Fruit fly (Drosophila melanogaster) whole organism, embryonic: ENCODE results near the gene CG13386.

Experiments
- BEAF-32 ChIP-seq: fragments of 200-800 bp; sonication (Bioruptor generic); optimal IDR thresholded peaks from 3 replicates; lab custom pipeline; 2017; ENCODE audit warnings: missing biosample characterization, missing genetic modification characterization, mild to moderate bottlenecking, moderate library complexity, missing genetic modification reagents
- C15 ChIP-seq: fragments of 200-800 bp; sonication (Bioruptor generic); IDR thresholded peaks from 3 replicates; pipeline ENCODE4 v1.3.6; 2022; ENCODE audit warnings: missing biosample characterization, missing genetic modification characterization
- CG11085 ChIP-seq: fragments of 200-800 bp; sonication (Bioruptor generic); IDR thresholded peaks from 2 replicates; pipeline ENCODE4 v1.3.6; 2022; ENCODE audit warnings: missing biosample characterization, missing genetic modification characterization
- CG12155 ChIP-seq: fragments of 200-800 bp; sonication (Bioruptor generic); optimal IDR thresholded peaks from 3 replicates; lab custom pipeline; 2016; ENCODE audit warnings: missing biosample characterization, missing genetic modification characterization
- CG12391 ChIP-seq: fragments of 200-800 bp; sonication (Bioruptor generic); optimal IDR thresholded peaks from 3 replicates; lab custom pipeline; 2018; ENCODE audit warnings: missing biosample characterization, mild to moderate bottlenecking, missing genetic modification characterization, moderate library complexity
- CG14014 ChIP-seq: fragments of 200-800 bp; sonication (Bioruptor generic); IDR thresholded peaks from 2 replicates; pipeline ENCODE4 v1.3.6; 2022; ENCODE audit warnings: missing biosample characterization, missing genetic modification characterization
- CG14710 ChIP-seq: fragments of 200-800 bp; sonication (Bioruptor generic); optimal IDR thresholded peaks from 3 replicates; lab custom pipeline; 2019; ENCODE audit warnings: missing biosample characterization, mild to moderate bottlenecking, missing genetic modification characterization, moderate library complexity
- CG15479 ChIP-seq: fragments of 200-800 bp; sonication (Bioruptor generic); optimal IDR thresholded peaks from 3 replicates; lab custom pipeline; 2019; ENCODE audit warnings: missing biosample characterization, mild to moderate bottlenecking, missing genetic modification characterization, moderate library complexity
- CG16779 ChIP-seq: fragments of 200-800 bp; sonication (Bioruptor generic); IDR thresholded peaks from 2 replicates; pipeline ENCODE4 v1.3.6; 2022; ENCODE audit warnings: missing biosample characterization, missing genetic modification characterization
- CG17359 ChIP-seq: fragments of 200-800 bp; sonication (Bioruptor generic); optimal IDR thresholded peaks from 3 replicates; lab custom pipeline; 2018; ENCODE audit warnings: missing biosample characterization, mild to moderate bottlenecking, missing genetic modification characterization, moderate library complexity
- CG2199 ChIP-seq: fragments of 200-800 bp; sonication (Bioruptor generic); IDR thresholded peaks from 3 replicates; pipeline ENCODE4 v1.3.6; 2022; ENCODE audit warnings: missing biosample characterization, missing genetic modification characterization
- CG3065 ChIP-seq: fragments of 200-800 bp; sonication (Bioruptor generic); optimal IDR thresholded peaks from 2 replicates; lab custom pipeline; 2016; ENCODE audit warnings: missing biosample characterization, missing genetic modification characterization
- CG31224 ChIP-seq: fragments of 200-800 bp; sonication (Bioruptor generic); IDR thresholded peaks from 2 replicates; pipeline ENCODE4 v1.3.6; 2022; ENCODE audit warnings: missing biosample characterization, missing genetic modification characterization
- CG34376 ChIP-seq: fragments of 200-800 bp; sonication (Bioruptor generic); optimal IDR thresholded peaks from 2 replicates; lab custom pipeline; 2018; ENCODE audit warnings: missing biosample characterization, mild to moderate bottlenecking, missing genetic modification characterization
- CG6813 ChIP-seq: fragments of 200-800 bp; sonication (Bioruptor generic); optimal IDR thresholded peaks from 2 replicates; lab custom pipeline; 2017; ENCODE audit warnings: missing biosample characterization, missing genetic modification characterization, mild to moderate bottlenecking, moderate library complexity, missing genetic modification reagents
- CG8359 ChIP-seq: fragments of 200-800 bp; sonication (Bioruptor generic); optimal IDR thresholded peaks from 2 replicates; lab custom pipeline; 2017; ENCODE audit warnings: missing biosample characterization, mild to moderate bottlenecking, missing genetic modification characterization, borderline replicate concordance
- CG8924 ChIP-seq: fragments of 200-800 bp; optimal IDR thresholded peaks from 3 replicates; lab custom pipeline; 2019; ENCODE audit warnings: missing biosample characterization, mild to moderate bottlenecking, missing genetic modification characterization, moderate library complexity
- Chrac-16 ChIP-seq: fragments of 200-800 bp; sonication (Bioruptor generic); optimal IDR thresholded peaks from 3 replicates; lab custom pipeline; 2016; ENCODE audit warnings: missing biosample characterization, missing genetic modification characterization
- Drgx ChIP-seq: fragments of 200-800 bp; sonication (Bioruptor generic); IDR thresholded peaks from 2 replicates; pipeline ENCODE4 v1.3.6; 2022; ENCODE audit warnings: missing biosample characterization, missing genetic modification characterization
- E2f1 ChIP-seq: fragments of 200-800 bp; sonication (Bioruptor generic); IDR thresholded peaks from 2 replicates; pipeline ENCODE4 v1.3.6; 2022; ENCODE audit warnings: missing biosample characterization, missing genetic modification characterization
- Hey ChIP-seq: fragments of 200-800 bp; sonication (Bioruptor generic); optimal IDR thresholded peaks from 3 replicates; lab custom pipeline; 2018; ENCODE audit warnings: missing biosample characterization, mild to moderate bottlenecking, missing genetic modification characterization
- HmgZ ChIP-seq: fragments of 200-800 bp; sonication (Bioruptor generic); optimal IDR thresholded peaks from 2 replicates; lab custom pipeline; 2018; ENCODE audit warnings: missing biosample characterization, mild to moderate bottlenecking, missing genetic modification characterization
- Lpt ChIP-seq: fragments of >200 bp; optimal IDR thresholded peaks from 2 replicates; lab custom pipeline; 2018; ENCODE audit warnings: missing biosample characterization, missing genetic modification characterization
- Med ChIP-seq: fragments of 200-800 bp; sonication (Bioruptor generic); peaks from one replicate; lab custom pipeline; 2016; ENCODE audit warnings: missing biosample characterization, missing genetic modification characterization, mild to moderate bottlenecking, inconsistent platforms, moderate library complexity
- NC2α ChIP-seq: fragments of 200-800 bp; sonication (Bioruptor generic); optimal IDR thresholded peaks from 2 replicates; lab custom pipeline; 2016; ENCODE audit warnings: missing biosample characterization, missing genetic modification characterization
- NC2β ChIP-seq: fragments of 200-800 bp; sonication (Bioruptor generic); optimal IDR thresholded peaks from 2 replicates; lab custom pipeline; 2016; ENCODE audit warnings: missing biosample characterization, missing genetic modification characterization
- Neu2 ChIP-seq: fragments of 200-800 bp; sonication (Bioruptor generic); optimal IDR thresholded peaks from 3 replicates; lab custom pipeline; 2016; ENCODE audit warnings: missing biosample characterization, missing genetic modification characterization, borderline replicate concordance
- Nf-YA ChIP-seq: fragments of 200-800 bp; sonication (Bioruptor generic); IDR thresholded peaks from 2 replicates; pipeline ENCODE4 v1.3.6; 2022; ENCODE audit warnings: missing biosample characterization, missing genetic modification characterization
- Optix ChIP-seq: fragments of 200-800 bp; sonication (Bioruptor generic); IDR thresholded peaks from 3 replicates; pipeline ENCODE4 v1.3.6; 2022; ENCODE audit warnings: missing biosample characterization, missing genetic modification characterization
- Trl ChIP-seq, 3 experiments: fragments of >200 bp in 2 of 3; fragments of 200-800 bp in 1 of 3; sonication (Bioruptor generic) in 1 of 3; optimal IDR thresholded peaks; 2 replicates in 1 of 3; 3 replicates in 2 of 3; lab custom pipeline; 2016 to 2017; ENCODE audit warnings: missing biosample characterization in 1 of 3, missing genetic modification characterization in 1 of 3
- Vsx1 ChIP-seq: fragments of 200-800 bp; sonication (Bioruptor generic); optimal IDR thresholded peaks from 2 replicates; lab custom pipeline; 2017; ENCODE audit warnings: missing biosample characterization, mild to moderate bottlenecking, missing genetic modification characterization, missing genetic modification reagents
- ab ChIP-seq: fragments of 200-800 bp; sonication (Bioruptor generic); optimal IDR thresholded peaks from 2 replicates; lab custom pipeline; 2016; ENCODE audit warnings: missing biosample characterization, missing genetic modification characterization
- bowl ChIP-seq: fragments of 200-800 bp; sonication (Bioruptor generic); IDR thresholded peaks from 2 replicates; pipeline ENCODE4 v1.3.6; 2022; ENCODE audit warnings: missing biosample characterization, missing genetic modification characterization
- crol ChIP-seq: fragments of 200-800 bp; sonication (Bioruptor generic); IDR thresholded peaks from 2 replicates; pipeline ENCODE4 v1.3.6; 2022; ENCODE audit warnings: missing biosample characterization, missing genetic modification characterization
- dimm ChIP-seq: fragments of 200-800 bp; sonication (Bioruptor generic); IDR thresholded peaks from 2 replicates; pipeline ENCODE4 v1.3.6; 2022; ENCODE audit warnings: missing biosample characterization, missing genetic modification characterization
- ftz-f1 ChIP-seq: fragments of 200-800 bp; sonication (Bioruptor generic); optimal IDR thresholded peaks from 2 replicates; lab custom pipeline; 2016; ENCODE audit warnings: missing biosample characterization, missing genetic modification characterization
- h ChIP-seq: fragments of >200 bp; optimal IDR thresholded peaks from 2 replicates; lab custom pipeline; 2017
- lbe ChIP-seq: fragments of 200-800 bp; sonication (Bioruptor generic); optimal IDR thresholded peaks from 2 replicates; lab custom pipeline; 2016; ENCODE audit warnings: missing biosample characterization, mild to moderate bottlenecking, missing genetic modification characterization
- maf-S ChIP-seq: fragments of 200-800 bp; sonication (Bioruptor generic); optimal IDR thresholded peaks from 2 replicates; lab custom pipeline; 2016; ENCODE audit warnings: missing biosample characterization, missing genetic modification characterization
- mam ChIP-seq: fragments of 200-800 bp; sonication (Bioruptor generic); optimal IDR thresholded peaks from 3 replicates; lab custom pipeline; 2016; ENCODE audit warnings: missing biosample characterization, missing genetic modification characterization
- nau ChIP-seq: fragments of 200-800 bp; sonication (Bioruptor generic); optimal IDR thresholded peaks from 3 replicates; lab custom pipeline; 2017; ENCODE audit warnings: missing biosample characterization, mild to moderate bottlenecking, missing genetic modification characterization, missing genetic modification reagents
- pita ChIP-seq: fragments of 200-800 bp; sonication (Bioruptor generic); optimal IDR thresholded peaks from 2 replicates; lab custom pipeline; 2017; ENCODE audit warnings: missing biosample characterization, mild to moderate bottlenecking, missing genetic modification characterization
- psq ChIP-seq: fragments of 200-800 bp; sonication (Bioruptor generic); optimal IDR thresholded peaks from 2 replicates; lab custom pipeline; 2017; ENCODE audit warnings: missing biosample characterization, missing genetic modification characterization
- ranshi ChIP-seq: fragments of 200-800 bp; sonication (Bioruptor generic); IDR thresholded peaks from 2 replicates; pipeline ENCODE4 v1.3.6; 2022; ENCODE audit warnings: missing biosample characterization, missing genetic modification characterization
- schlank ChIP-seq: fragments of 200-800 bp; sonication (Bioruptor generic); optimal IDR thresholded peaks from 2 replicates; lab custom pipeline; 2018; ENCODE audit warnings: missing biosample characterization, mild to moderate bottlenecking, missing genetic modification characterization
- sisA ChIP-seq: fragments of 200-800 bp; sonication (Bioruptor generic); IDR thresholded peaks from 2 replicates; pipeline ENCODE4 v1.3.6; 2022; ENCODE audit warnings: missing biosample characterization, missing genetic modification characterization
- sug ChIP-seq: fragments of 200-800 bp; optimal IDR thresholded peaks from 2 replicates; lab custom pipeline; 2019; ENCODE audit warnings: missing biosample characterization, mild to moderate bottlenecking, missing genetic modification characterization, moderate library complexity
- tin ChIP-seq: fragments of 200-800 bp; sonication (Bioruptor generic); optimal IDR thresholded peaks from 3 replicates; lab custom pipeline; 2016; ENCODE audit warnings: missing biosample characterization, missing genetic modification characterization
- tll ChIP-seq, 2 experiments: fragments of 200-800 bp in 1 of 2; fragments of >200 bp in 1 of 2; sonication (Bioruptor generic) in 1 of 2; optimal IDR thresholded peaks; 2 replicates each; lab custom pipeline; 2017 to 2019; ENCODE audit warnings: missing biosample characterization in 2 of 2, missing genetic modification characterization in 2 of 2, mild to moderate bottlenecking in 1 of 2, moderate library complexity in 1 of 2
- wek ChIP-seq: fragments of 200-800 bp; sonication (Bioruptor generic); optimal IDR thresholded peaks from 3 replicates; lab custom pipeline; 2018; ENCODE audit warnings: missing biosample characterization, mild to moderate bottlenecking, missing genetic modification characterization, moderate library complexity

Gene CG13386

DNA sequence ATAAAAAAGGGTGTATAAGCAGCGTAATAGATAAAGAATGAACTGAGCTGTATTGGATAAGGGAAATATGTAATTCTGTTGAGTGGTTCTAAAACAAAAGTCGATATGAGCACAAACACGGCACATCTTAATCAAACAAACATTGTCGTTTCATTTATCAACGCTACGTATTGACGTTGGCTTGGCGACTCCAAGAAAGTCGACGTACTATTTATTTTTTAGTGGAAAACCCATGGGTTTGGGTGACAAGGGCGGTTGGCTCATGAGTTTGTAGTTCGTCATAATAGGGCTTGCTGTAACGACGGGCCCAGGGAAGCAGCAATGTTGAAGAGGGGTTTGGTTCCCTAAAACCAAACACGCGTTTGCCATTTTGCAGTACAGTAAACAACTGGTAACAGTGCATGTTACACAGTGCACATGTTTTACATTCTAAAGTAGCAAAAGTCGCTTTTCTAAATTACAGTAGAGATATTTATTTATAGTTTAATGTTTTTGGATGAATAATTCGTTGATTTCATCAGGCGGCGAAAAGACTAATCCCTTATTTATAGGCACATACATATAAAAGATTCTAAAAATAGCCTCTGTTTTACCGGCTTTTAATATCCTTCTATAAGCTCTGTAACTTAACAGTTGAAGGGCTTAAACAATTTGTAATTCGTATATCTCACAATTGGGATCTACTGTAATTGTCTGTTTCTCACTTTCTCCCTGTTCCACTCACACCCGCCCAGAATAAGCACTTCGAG lies 37.4 kb upstream of the CG13386 start (continued):
- TF ChIP-seq CG15479 (GFP tag; lab: Kevin White, UChicago) (no peak), C15 (GFP tag; lab: Robert Waterston, UW) (no peak), Hey (tag; lab: Kevin White, UChicago) (no peak), maf-S (GFP tag; lab: Kevin White, UChicago) (no peak), bowl (no peak), CG3065 (GFP tag; lab: Kevin White, UChicago) (no peak), ranshi (GFP tag; lab: Robert Waterston, UW) (no peak), mam (GFP tag; lab: Kevin White, UChicago) (no peak), tll (GFP tag; optimal IDR thresholded peaks at IDR 0.05; lab: Kevin White, UChicago) (no peak), psq (GFP tag; lab: Kevin White, UChicago) (no peak), ab (GFP tag; lab: Kevin White, UChicago) (no peak), NC2α (GFP tag; lab: Kevin White, UChicago) (no peak), CG12391 (tag; lab: Kevin White, UChicago) (no peak), CG8924 (tag; lab: Kevin White, UChicago) (peak; percentile 20), CG16779 (no peak), CG12155 (GFP tag; lab: Kevin White, UChicago) (no peak), sisA (GFP tag; lab: Robert Waterston, UW) (peak; percentile 44; the same call in 1 of the 2 replicates), Nf-YA (GFP tag; lab: Robert Waterston, UW) (no peak), E2f1 (GFP tag; lab: Robert Waterston, UW) (no peak), Med (GFP tag; lab: Kevin White, UChicago) (peak; percentile 77), tin (GFP tag; lab: Kevin White, UChicago) (no peak), HmgZ (tag; lab: Kevin White, UChicago) (no peak), Chrac-16 (GFP tag; lab: Kevin White, UChicago) (peak; percentile 10), CG14014 (GFP tag; lab: Robert Waterston, UW) (no peak), h (lab: Kevin White, UChicago) (no peak), Lpt (GFP tag; lab: Kevin White, UChicago) (no peak), CG17359 (tag; lab: Kevin White, UChicago) (no peak), Neu2 (GFP tag; lab: Kevin White, UChicago) (no peak), Trl (optimal IDR thresholded peaks at IDR 0.05; lab: Kevin White, UChicago) (no peak), Trl (GFP tag; optimal IDR thresholded peaks at IDR 0.05; lab: Kevin White, UChicago) (no peak), schlank (tag; lab: Kevin White, UChicago) (no peak), nau (no peak), CG8359 (GFP tag; lab: Kevin White, UChicago) (no peak), dimm (no peak), Optix (GFP tag; lab: Robert Waterston, UW) (no peak), pita (GFP tag; lab: Kevin White, UChicago) (no peak), CG34376 (GFP tag; lab: Kevin White, UChicago) (no peak), CG2199 (GFP tag; lab: Robert Waterston, UW) (peak; percentile 38; the same call in 1 of the 3 replicates), CG6813 (GFP tag; lab: Kevin White, UChicago) (no peak), sug (tag; lab: Kevin White, UChicago) (no peak), CG31224 (GFP tag; lab: Robert Waterston, UW) (peak; percentile 46; the same call in 1 of the 2 replicates), crol (GFP tag; lab: Robert Waterston, UW) (no peak), ftz-f1 (GFP tag; lab: Kevin White, UChicago) (no peak), wek (GFP tag; lab: Kevin White, UChicago) (no peak), CG11085 (GFP tag; lab: Robert Waterston, UW) (no peak), Vsx1 (GFP tag; lab: Kevin White, UChicago) (no peak), NC2β (no peak), Drgx (no peak), lbe (peak; percentile 26), CG14710 (tag; lab: Kevin White, UChicago) (peak; percentile 7), BEAF-32 (GFP tag; lab: Kevin White, UChicago) (no peak)
